Worm (Caenorhabditis elegans): Measurements from ENCODE around the gene C01C4.3.

C01C4.3 gene

DNA sequence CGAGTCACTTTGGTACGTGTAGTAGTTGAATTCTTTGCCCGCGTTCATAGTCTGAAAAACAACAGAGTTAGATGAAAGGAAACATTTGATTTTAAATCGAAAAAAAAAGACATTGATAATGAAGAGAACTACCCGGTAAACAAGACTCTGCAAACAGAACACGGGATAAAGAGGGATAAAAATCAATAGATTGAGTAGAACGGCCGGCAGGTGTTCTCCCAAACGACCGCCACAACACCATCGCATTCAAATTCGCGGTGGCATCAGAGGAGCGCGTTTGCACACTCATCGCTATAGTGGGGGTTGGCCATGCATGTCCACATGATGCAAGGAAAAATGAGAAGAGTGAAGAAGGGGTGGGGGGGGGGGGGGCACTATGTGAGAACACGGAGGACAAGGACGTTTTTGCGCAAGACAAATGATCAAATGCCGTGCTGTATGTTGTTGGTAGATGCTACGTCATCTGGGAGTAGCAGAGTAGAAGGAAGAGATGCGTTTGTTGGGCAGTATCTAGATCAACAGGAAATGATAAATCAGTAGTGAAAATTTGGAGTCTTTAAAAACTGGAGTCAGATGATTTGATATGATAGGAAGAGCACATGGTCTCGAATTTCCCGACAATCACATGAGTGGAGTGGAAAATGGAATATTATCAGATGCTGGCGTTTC, 18.1 kb upstream of the C01C4.3 start, which contains the start of gene tag-52:
Gene tag-52, minus strand, starts transcription at position 51 of the 669 bp plus-strand sequence.
- TF ChIP-seq gmeb-1 (tag; optimal IDR thresholded peaks at IDR 0.05): peak; percentile 32
- TF ChIP-seq crh-2 (tag; optimal IDR thresholded peaks at IDR 0.05): peak; percentile 55
- no peak for TF ChIP-seq nhr-237 (tag; optimal IDR thresholded peaks at IDR 0.05)
- TF ChIP-seq nhr-23 (tag; optimal IDR thresholded peaks at IDR 0.05): no peak
- TF ChIP-seq lsy-2 (tag; optimal IDR thresholded peaks at IDR 0.05): peak in 1 of 2 experiments; percentile 13
- peak; percentile 49 for TF ChIP-seq nhr-25 (tag; optimal IDR thresholded peaks at IDR 0.05)
- TF ChIP-seq nhr-21 (tag; optimal IDR thresholded peaks at IDR 0.05): peak; percentile 1
- peak; percentile 1 for TF ChIP-seq blmp-1 (tag; optimal IDR thresholded peaks at IDR 0.05; ENCODE audit: insufficient read depth)
- peak; percentile 16 for TF ChIP-seq fos-1 (tag; optimal IDR thresholded peaks at IDR 0.05)
- TF ChIP-seq zag-1 (tag; optimal IDR thresholded peaks at IDR 0.05): no peak
- no peak for TF ChIP-seq ztf-4 (tag; optimal IDR thresholded peaks at IDR 0.05)
- no peak for TF ChIP-seq skn-1 (tag; optimal IDR thresholded peaks at IDR 0.05)
- TF ChIP-seq ZK546.5 (tag; optimal IDR thresholded peaks at IDR 0.05): no peak
- peak; percentile 85 for TF ChIP-seq sma-9 (GFP tag; optimal IDR thresholded peaks at IDR 0.05)
- TF ChIP-seq sma-9 (tag; optimal IDR thresholded peaks at IDR 0.05): no peak
- no peak for TF ChIP-seq nhr-12 (tag; optimal IDR thresholded peaks at IDR 0.05)
- TF ChIP-seq lin-13 (GFP tag; optimal IDR thresholded peaks at IDR 0.05): no peak
- no peak for TF ChIP-seq ceh-16 (tag; optimal IDR thresholded peaks at IDR 0.05)
- peak; percentile 54 for TF ChIP-seq sma-3 (GFP tag; optimal IDR thresholded peaks at IDR 0.05)
- TF ChIP-seq F13H6.1 (tag; optimal IDR thresholded peaks at IDR 0.05): peak; percentile 21
- TF ChIP-seq egl-27 (tag; optimal IDR thresholded peaks at IDR 0.05): peak; percentile 24
- TF ChIP-seq mdl-1 (tag; optimal IDR thresholded peaks at IDR 0.05): peak in 1 of 2 experiments; percentile 23
- TF ChIP-seq unc-55 (GFP tag; optimal IDR thresholded peaks at IDR 0.05): peak; percentile 38
- peak; percentile 74 for TF ChIP-seq nhr-129 (tag; optimal IDR thresholded peaks at IDR 0.05)

DNA sequence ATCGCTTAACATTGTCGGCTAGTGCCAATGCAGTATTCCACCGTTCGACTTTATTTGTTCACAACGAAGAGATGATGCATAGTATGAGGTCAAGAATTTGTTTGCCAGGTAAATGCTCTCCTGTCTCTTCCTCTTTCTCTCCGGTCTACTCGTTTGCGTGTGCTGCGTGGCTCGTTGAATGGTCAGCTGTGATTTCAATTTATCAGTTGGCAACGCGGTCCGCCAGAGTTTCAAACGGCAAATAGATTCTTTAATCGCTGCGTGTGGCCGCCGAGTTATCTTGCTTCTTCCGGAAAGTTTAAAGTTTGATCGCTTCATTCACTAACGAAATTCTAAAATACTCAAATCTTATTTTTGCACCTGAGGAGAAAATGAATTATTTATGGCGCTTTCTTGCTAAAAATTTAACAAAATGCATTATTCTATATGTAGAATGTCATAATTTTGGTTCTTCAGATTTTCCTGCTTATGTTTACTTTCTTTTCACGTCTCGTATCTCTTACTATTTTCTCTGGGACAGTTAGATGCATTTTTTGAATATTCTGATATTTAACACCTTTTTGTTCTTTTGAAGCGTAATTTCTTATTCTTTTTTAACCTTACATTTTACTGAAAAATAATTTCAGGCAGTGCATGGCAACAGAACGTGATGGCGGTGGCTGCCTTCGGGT, 16.0 kb upstream of the C01C4.3 start, which contains the start of gene tsp-17:
Gene tsp-17, plus strand, starts transcription at position 621 of the 671 bp plus-strand sequence.
- TF ChIP-seq ztf-11 (tag; optimal IDR thresholded peaks at IDR 0.05) (no peak), nhr-129 (tag; optimal IDR thresholded peaks at IDR 0.05) (peak; percentile 25), nhr-23 (tag; optimal IDR thresholded peaks at IDR 0.05) (no peak)

ce11 chrX:3683060-3683459, 13.6 kb upstream of the C01C4.3 start:
- TF ChIP-seq peb-1 (tag; optimal IDR thresholded peaks at IDR 0.05): no peak
- TF ChIP-seq egl-27 (tag; optimal IDR thresholded peaks at IDR 0.05): no peak
- no peak for TF ChIP-seq Y55F3AM.14 (GFP tag; optimal IDR thresholded peaks at IDR 0.05)
- no peak for TF ChIP-seq dmd-4 (tag; optimal IDR thresholded peaks at IDR 0.05)
- no peak for TF ChIP-seq skn-1 (tag; optimal IDR thresholded peaks at IDR 0.05)
- TF ChIP-seq sem-4 (tag; optimal IDR thresholded peaks at IDR 0.05): no peak
- no peak for TF ChIP-seq nhr-6 (tag; optimal IDR thresholded peaks at IDR 0.05)
- no peak for TF ChIP-seq R02D3.7 (tag; optimal IDR thresholded peaks at IDR 0.05)
- TF ChIP-seq alr-1 (tag; optimal IDR thresholded peaks at IDR 0.05): no peak
- TF ChIP-seq elt-1 (tag; optimal IDR thresholded peaks at IDR 0.05): no peak
- no peak for TF ChIP-seq nhr-23 (tag; optimal IDR thresholded peaks at IDR 0.05)
- no peak for TF ChIP-seq lin-39 (tag; optimal IDR thresholded peaks at IDR 0.05)
- TF ChIP-seq lin-11 (tag; optimal IDR thresholded peaks at IDR 0.05): no peak

ce11 chrX:3686420-3686819, 10.3 kb upstream of the C01C4.3 start:
- TF ChIP-seq ztf-11 (tag; optimal IDR thresholded peaks at IDR 0.05): no peak
- TF ChIP-seq fos-1 (tag; optimal IDR thresholded peaks at IDR 0.05): no peak
- TF ChIP-seq mab-5 (tag; optimal IDR thresholded peaks at IDR 0.05): no peak
- TF ChIP-seq ZK546.5 (tag; optimal IDR thresholded peaks at IDR 0.05): no peak
- TF ChIP-seq peb-1 (tag; optimal IDR thresholded peaks at IDR 0.05): no peak

Measured in whole organism, L2 larva.